Worm (Caenorhabditis elegans) whole organism, early embryonic: ENCODE results near the gene sprr-2.

Experiments
- aly-1 ChIP-seq: sonication (generic microtip); optimal IDR thresholded peaks from 2 replicates; lab custom pipeline; 2016; ENCODE audit warnings: missing genetic modification characterization, missing compliant biosample characterization
- ama-1 ChIP-seq: fragments of 150-350 bp; optimal IDR thresholded peaks from 2 replicates; lab custom pipeline; 2014
- ets-7 ChIP-seq: sonication (generic microtip); optimal IDR thresholded peaks from 2 replicates; lab custom pipeline; 2016; ENCODE audit warnings: missing genotype, missing genetic modification characterization, missing compliant biosample characterization
- flt-1 ChIP-seq: fragments of 200-800 bp; sonication (Bioruptor generic); IDR thresholded peaks from 2 replicates; pipeline ENCODE4 v1.3.6; 2022; ENCODE audit warnings: missing genetic modification characterization, missing compliant biosample characterization
- hmg-4 ChIP-seq: fragments of 200-800 bp; sonication (Bioruptor generic); optimal IDR thresholded peaks from 2 replicates; lab custom pipeline; 2018; ENCODE audit warnings: mild to moderate bottlenecking, missing genetic modification characterization, missing compliant biosample characterization
- sea-1 ChIP-seq: fragments of 200-800 bp; sonication (Bioruptor generic); conservative IDR thresholded peaks from 2 replicates; pipeline ENCODE4 v1.3.6; 2022; ENCODE audit warnings: missing genetic modification characterization, missing compliant biosample characterization
- tra-4 ChIP-seq: sonication (generic microtip); optimal IDR thresholded peaks from 2 replicates; lab custom pipeline; 2017; ENCODE audit warnings: missing genetic modification characterization, missing compliant biosample characterization

DNA sequence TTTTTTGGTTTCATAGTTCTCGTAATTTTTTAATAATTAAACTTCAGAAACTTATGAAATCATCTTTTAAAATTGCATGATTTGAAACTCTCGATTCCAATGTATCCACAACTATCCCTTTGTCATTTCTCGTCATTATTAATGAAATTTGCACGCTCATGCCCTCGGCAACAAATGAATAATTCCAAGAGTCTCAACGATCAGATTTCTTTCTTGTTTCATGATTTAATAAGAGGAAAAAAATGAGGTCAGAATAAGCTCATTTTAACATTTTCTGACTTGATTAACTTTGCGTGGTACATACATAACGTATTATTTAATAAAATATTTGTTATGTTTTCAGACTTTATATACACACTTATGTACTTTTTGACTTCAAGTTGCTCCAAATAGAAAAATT lies 45.1 kb downstream of the sprr-2 start:
- TF ChIP-seq ama-1 (lab: Kevin White, UChicago) (no peak), hmg-4 (no peak), sea-1 (no peak), flt-1 (GFP tag; lab: Robert Waterston, UW) (no peak), ets-7 (tag; lab: Kevin White, UChicago) (no peak), aly-1 (tag; lab: Kevin White, UChicago) (no peak), tra-4 (tag; lab: Kevin White, UChicago) (no peak)
